Worm (Caenorhabditis elegans): ENCODE results near the gene dnj-20.

dnj-20 gene

ce11 chrII:9652919-9653318 is 28.9 kb upstream of the dnj-20 start, which contains the start of gene ZK1307.3:
TSS of gene ZK1307.3 (minus strand) at chrII:9653019.
- TF ChIP-seq zfh-2 (GFP tag; conservative IDR thresholded peaks at IDR 0.05) (no peak), unc-130 (GFP tag; optimal IDR thresholded peaks at IDR 0.05) (no peak), lsy-27 (tag; optimal IDR thresholded peaks at IDR 0.05; ENCODE audit: borderline replicate concordance, insufficient read depth) (no peak), hlh-12 (tag; optimal IDR thresholded peaks at IDR 0.05) (no peak), nhr-120 (GFP tag; IDR thresholded peaks at IDR 0.05) (no peak)

DNA sequence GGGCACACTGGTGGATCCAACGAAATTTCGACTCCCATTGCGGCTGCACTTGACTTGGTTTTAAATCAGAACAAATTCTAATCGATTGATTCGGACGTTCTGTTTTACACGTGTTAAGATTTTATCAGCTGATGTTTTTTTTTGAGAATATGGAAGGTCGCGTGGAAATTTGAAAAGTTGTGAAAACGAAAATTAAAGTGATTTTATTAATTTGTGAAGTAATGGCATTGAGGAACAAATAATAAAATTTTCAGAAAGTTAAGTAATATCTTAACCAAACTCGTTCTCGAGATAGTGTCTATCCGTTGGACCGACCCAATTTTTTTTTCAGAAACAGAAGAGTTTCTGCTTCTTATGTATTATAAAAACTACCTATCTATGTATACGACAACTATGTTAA is 27.7 kb upstream of the dnj-20 start, which contains the start of gene ZK1307.4:
Gene ZK1307.4 (minus strand): TSS at position 101 of the 400 bp plus-strand sequence.
- TF ChIP-seq hlh-12 (tag; optimal IDR thresholded peaks at IDR 0.05), result no peak
- TF ChIP-seq mcd-1 (GFP tag; IDR thresholded peaks at IDR 0.05), result no peak
- TF ChIP-seq fkh-3 (tag; optimal IDR thresholded peaks at IDR 0.05), result no peak
- TF ChIP-seq ama-1 (optimal IDR thresholded peaks at IDR 0.05), result no peak
- TF ChIP-seq ama-1 (GFP tag; optimal IDR thresholded peaks at IDR 0.05), result no peak
- TF ChIP-seq nfya-2 (GFP tag; IDR thresholded peaks at IDR 0.05), result no peak
- no peak for TF ChIP-seq repo-1 (tag; optimal IDR thresholded peaks at IDR 0.05)
- TF ChIP-seq unc-62 (GFP tag; optimal IDR thresholded peaks at IDR 0.05), result no peak
- TF ChIP-seq ceh-100 (GFP tag; IDR thresholded peaks at IDR 0.05), result no peak
- no peak for TF ChIP-seq ztf-18 (tag; optimal IDR thresholded peaks at IDR 0.05)
- no peak for TF ChIP-seq lin-54 (GFP tag; optimal IDR thresholded peaks at IDR 0.05)
- no peak for TF ChIP-seq aptf-3 (GFP tag; IDR thresholded peaks at IDR 0.05)
- no peak for TF ChIP-seq lin-40 (tag; optimal IDR thresholded peaks at IDR 0.05)
- no peak for TF ChIP-seq rec-8 (tag; optimal IDR thresholded peaks at IDR 0.05)
- TF ChIP-seq Y53G8AR.9 (GFP tag; conservative IDR thresholded peaks at IDR 0.05), result no peak
- TF ChIP-seq madf-10 (tag; optimal IDR thresholded peaks at IDR 0.05), result no peak
- TF ChIP-seq snpc-1.1 (tag; optimal IDR thresholded peaks at IDR 0.05; ENCODE audit: insufficient read depth), result no peak

- no peak for TF ChIP-seq dpff-1 (tag; optimal IDR thresholded peaks at IDR 0.05)
- no peak for TF ChIP-seq sea-2 (GFP tag; IDR thresholded peaks at IDR 0.05)
- no peak for TF ChIP-seq lsy-27 (tag; optimal IDR thresholded peaks at IDR 0.05; ENCODE audit: borderline replicate concordance, insufficient read depth)
- peak; percentile 21 for TF ChIP-seq ama-1 (optimal IDR thresholded peaks at IDR 0.05)
- no peak for TF ChIP-seq ama-1 (GFP tag; optimal IDR thresholded peaks at IDR 0.05)
- no peak for TF ChIP-seq F33H1.4 (GFP tag; IDR thresholded peaks at IDR 0.05)
- TF ChIP-seq pbrm-1 (GFP tag; IDR thresholded peaks at IDR 0.05), result no peak
- TF ChIP-seq lin-35 (GFP tag; optimal IDR thresholded peaks at IDR 0.05), result no peak
- no peak for TF ChIP-seq athp-1 (tag; optimal IDR thresholded peaks at IDR 0.05)
- no peak for TF ChIP-seq lin-26 (GFP tag; IDR thresholded peaks at IDR 0.05)
- TF ChIP-seq madf-6 (GFP tag; IDR thresholded peaks at IDR 0.05), result peak; percentile 39; the same call in 1 of the 2 replicates
- no peak for TF ChIP-seq aptf-3 (GFP tag; IDR thresholded peaks at IDR 0.05)
- TF ChIP-seq lin-54 (GFP tag; optimal IDR thresholded peaks at IDR 0.05), result no peak
- TF ChIP-seq snpc-1.1 (tag; optimal IDR thresholded peaks at IDR 0.05; ENCODE audit: insufficient read depth), result no peak
- TF ChIP-seq hmg-1.2 (GFP tag; IDR thresholded peaks at IDR 0.05), result 0 out of 2 replicates have a peak, but pooled peaks have one; percentile 18
- no peak for TF ChIP-seq attf-5 (GFP tag; optimal IDR thresholded peaks at IDR 0.05)
These were observed 25.2 kb upstream of the dnj-20 start, which contains the start of gene ZK1307.9 for ce11 chrII:9649191-9649590. TSS of gene ZK1307.9 (plus strand) at chrII:9649491.

ce11 chrII:9646928-9647838 is 23.2 kb upstream of the dnj-20 start, which contains the start of gene sqv-8:
TSS of gene sqv-8 (plus strand) at chrII:9646978.
- TF ChIP-seq ccch-3 (GFP tag; optimal IDR thresholded peaks at IDR 0.05) (no peak), F23B12.7 (tag; optimal IDR thresholded peaks at IDR 0.05; ENCODE audit: insufficient read depth) (peak; percentile 12), lin-40 (tag; optimal IDR thresholded peaks at IDR 0.05) (no peak), lsl-1 (GFP tag; optimal IDR thresholded peaks at IDR 0.05) (peak; percentile 96), mcd-1 (GFP tag; IDR thresholded peaks at IDR 0.05) (no peak), xnd-1 (tag; optimal IDR thresholded peaks at IDR 0.05) (peak; percentile 94), madf-6 (GFP tag; IDR thresholded peaks at IDR 0.05) (peak; percentile 97), F33H1.4 (GFP tag; IDR thresholded peaks at IDR 0.05) (peak; percentile 94), gei-17 (GFP tag; optimal IDR thresholded peaks at IDR 0.05) (no peak), nhr-80 (tag; optimal IDR thresholded peaks at IDR 0.05) (peak; percentile 65), madf-8 (GFP tag; conservative IDR thresholded peaks at IDR 0.05) (peak; percentile 76), dox-1 (GFP tag; IDR thresholded peaks at IDR 0.05) (0 out of 2 replicates have a peak, but pooled peaks have one; percentile 17), ztf-26 (tag; optimal IDR thresholded peaks at IDR 0.05) (no peak), snpc-1.3 (tag; optimal IDR thresholded peaks at IDR 0.05; ENCODE audit: insufficient read depth) (peak; percentile 70)
